Fruit fly (Drosophila melanogaster): ENCODE results near the gene Acp24A4.

DNA sequence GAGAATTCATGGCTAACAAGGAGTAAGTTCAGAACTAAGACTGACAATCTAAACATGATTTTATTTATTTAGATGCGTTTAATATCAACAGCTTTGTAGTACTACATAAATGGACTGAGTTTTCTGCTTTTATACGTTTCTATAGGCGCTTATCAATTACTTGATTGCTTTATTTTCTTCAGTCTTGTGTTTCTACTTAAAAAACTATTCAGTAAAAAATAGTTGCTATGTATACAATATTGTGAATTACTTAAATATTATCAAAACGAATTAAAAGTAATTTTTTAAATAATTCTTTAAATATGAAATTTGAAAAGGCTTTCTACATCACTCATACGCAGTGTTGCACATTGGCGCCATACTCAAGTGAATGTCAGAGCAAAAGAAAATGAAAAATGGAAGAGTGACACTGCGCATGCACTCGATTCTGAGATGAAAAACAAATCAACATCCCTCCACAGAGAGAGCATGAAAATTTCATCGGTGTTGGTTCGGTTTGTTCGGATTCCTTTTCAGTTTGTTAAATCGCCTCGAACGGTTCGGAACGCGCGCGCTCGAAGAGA, 24.0 kb upstream of the Acp24A4 start, which contains the start of the genes lectin-24A and Shaw:
- TF ChIP-seq CTCF (optimal IDR thresholded peaks at IDR 0.05) (no peak), CG8478 (optimal IDR thresholded peaks at IDR 0.05) (no peak)

Data from S2 (cell line).